Worm (Caenorhabditis elegans): ENCODE measurements around the gene C24A8.5.

ce11 chrX:4294957-4295356, 33.8 kb downstream of the C24A8.5 start:
- no peak for TF ChIP-seq ztf-11 (tag; optimal IDR thresholded peaks at IDR 0.05)
- no peak for TF ChIP-seq lin-13 (tag; optimal IDR thresholded peaks at IDR 0.05)
- TF ChIP-seq blmp-1 (tag; optimal IDR thresholded peaks at IDR 0.05) = no peak
- TF ChIP-seq elt-3 (tag; optimal IDR thresholded peaks at IDR 0.05) = no peak
- no peak for TF ChIP-seq nhr-76 (tag; optimal IDR thresholded peaks at IDR 0.05)
- no peak for TF ChIP-seq mab-5 (tag; optimal IDR thresholded peaks at IDR 0.05)
- TF ChIP-seq zip-8 (tag; optimal IDR thresholded peaks at IDR 0.05) = no peak

Measured in whole organism, mixed stage, embryonic.